Worm (Caenorhabditis elegans): ENCODE measurements around the gene irld-8.

irld-8 gene

DNA sequence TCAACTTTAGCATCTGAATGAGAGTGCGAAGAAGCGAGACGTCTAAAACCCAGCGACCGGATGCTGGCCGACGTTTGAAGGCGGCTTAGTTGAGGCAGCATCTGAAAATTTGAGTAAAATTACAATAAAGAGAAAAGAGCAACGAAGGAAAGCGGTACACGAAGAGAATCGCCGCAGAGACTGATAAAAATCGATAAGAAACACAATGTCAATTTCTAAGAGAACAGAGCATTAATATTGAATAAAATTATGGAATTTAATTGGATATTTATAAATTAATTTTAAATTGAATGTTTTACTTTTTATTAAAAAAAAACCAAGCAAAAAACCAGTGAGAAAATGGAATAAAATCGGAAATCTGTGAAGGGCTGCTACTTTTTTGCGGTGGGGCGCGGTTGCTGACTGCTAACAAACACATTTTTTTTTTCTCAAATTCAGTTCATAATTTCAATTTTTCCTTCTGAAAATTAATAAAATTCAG lies 14.6 kb downstream of the irld-8 start, which contains the start of the genes ndub-11 and moc-3:
TSS of gene ndub-11 (minus strand) at position 101 of the 481 bp plus-strand sequence.
TSS of gene moc-3 (plus strand) at position 431 of the 481 bp plus-strand sequence.
- TF ChIP-seq snpc-1.3 (tag; optimal IDR thresholded peaks at IDR 0.05; ENCODE audit: insufficient read depth) (no peak), mcd-1 (GFP tag; IDR thresholded peaks at IDR 0.05) (0 out of 2 replicates have a peak, but pooled peaks have one; percentile 8)

DNA sequence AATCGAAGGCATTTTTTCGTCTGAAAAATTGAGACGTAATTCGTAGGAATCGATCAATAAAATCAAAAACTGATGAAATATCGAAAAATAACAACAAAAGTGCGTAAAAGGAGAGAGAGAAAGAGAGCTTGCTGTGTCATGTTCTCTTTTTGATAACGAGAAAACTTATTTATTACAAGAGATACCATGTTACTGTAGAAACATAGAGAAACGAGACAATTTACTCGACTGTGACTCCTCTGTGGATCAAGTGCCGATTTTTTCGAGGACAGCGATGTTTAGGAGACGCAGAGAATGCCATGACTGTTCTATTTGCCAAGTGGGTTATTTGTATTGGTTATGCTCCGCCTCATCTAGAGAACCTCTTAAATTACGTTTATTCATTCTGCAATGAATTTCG lies 18.0 kb downstream of the irld-8 start, which contains the start of gene sph-1:
TSS of gene sph-1 (minus strand) at position 23 of the 400 bp plus-strand sequence.
- TF ChIP-seq Y53F4B.3 (GFP tag; IDR thresholded peaks at IDR 0.05) (no peak), dox-1 (GFP tag; IDR thresholded peaks at IDR 0.05) (0 out of 2 replicates have a peak, but pooled peaks have one; percentile 26), egl-44 (GFP tag; IDR thresholded peaks at IDR 0.05) (no peak), lin-40 (tag; optimal IDR thresholded peaks at IDR 0.05) (peak; percentile 30), hmg-20 (GFP tag; IDR thresholded peaks at IDR 0.05) (no peak), snpc-1.3 (tag; optimal IDR thresholded peaks at IDR 0.05; ENCODE audit: insufficient read depth) (peak; percentile 4), ccch-3 (GFP tag; optimal IDR thresholded peaks at IDR 0.05) (no peak), rec-8 (tag; optimal IDR thresholded peaks at IDR 0.05) (no peak), rcor-1 (GFP tag; IDR thresholded peaks at IDR 0.05) (no peak), ztf-28 (GFP tag; IDR thresholded peaks at IDR 0.05) (no peak), sptf-2 (GFP tag; optimal IDR thresholded peaks at IDR 0.05) (no peak), hmg-1.2 (GFP tag; IDR thresholded peaks at IDR 0.05) (peak; percentile 47; the same call in 1 of the 2 replicates), lin-54 (GFP tag; optimal IDR thresholded peaks at IDR 0.05) (peak; percentile 0), repo-1 (tag; optimal IDR thresholded peaks at IDR 0.05) (peak; percentile 51), egl-18 (GFP tag; IDR thresholded peaks at IDR 0.05) (no peak), atf-7 (tag; optimal IDR thresholded peaks at IDR 0.05) (no peak), Y79H2A.3 (GFP tag; conservative IDR thresholded peaks at IDR 0.05) (no peak), madf-6 (GFP tag; IDR thresholded peaks at IDR 0.05) (no peak), die-1 (tag; optimal IDR thresholded peaks at IDR 0.05) (no peak), nhr-80 (tag; optimal IDR thresholded peaks at IDR 0.05) (peak; percentile 69), madf-10 (tag; optimal IDR thresholded peaks at IDR 0.05) (peak; percentile 42), K12H6.12 (tag; optimal IDR thresholded peaks at IDR 0.05) (no peak), madf-8 (GFP tag; conservative IDR thresholded peaks at IDR 0.05) (no peak), F52B5.7 (tag; optimal IDR thresholded peaks at IDR 0.05) (no peak), zim-3 (tag; optimal IDR thresholded peaks at IDR 0.05) (no peak), ceh-58 (GFP tag; IDR thresholded peaks at IDR 0.05) (no peak), T26A5.8 (tag; optimal IDR thresholded peaks at IDR 0.05) (no peak), B0336.3 (GFP tag; IDR thresholded peaks at IDR 0.05) (peak; percentile 61; the same call in 1 of the 2 replicates), attf-5 (GFP tag; optimal IDR thresholded peaks at IDR 0.05) (peak; percentile 48), madf-3 (GFP tag; IDR thresholded peaks at IDR 0.05) (no peak), ceh-27 (GFP tag; optimal IDR thresholded peaks at IDR 0.05) (peak; percentile 3), ceh-100 (GFP tag; IDR thresholded peaks at IDR 0.05) (no peak), ceh-91 (GFP tag; IDR thresholded peaks at IDR 0.05) (no peak), mxl-1 (tag; optimal IDR thresholded peaks at IDR 0.05) (no peak), cebp-1 (GFP tag; IDR thresholded peaks at IDR 0.05) (no peak), cebp-1 (tag; optimal IDR thresholded peaks at IDR 0.05) (peak; percentile 57), tbp1 (GFP tag; optimal IDR thresholded peaks at IDR 0.05) (peak; percentile 0), F10E7.11 (tag; optimal IDR thresholded peaks at IDR 0.05) (no peak), gei-17 (GFP tag; optimal IDR thresholded peaks at IDR 0.05) (no peak), Y67H2A.10 (GFP tag; conservative IDR thresholded peaks at IDR 0.05) (no peak), ztf-25 (GFP tag; IDR thresholded peaks at IDR 0.05) (no peak), F23B12.7 (tag; optimal IDR thresholded peaks at IDR 0.05; ENCODE audit: insufficient read depth) (no peak), F37B4.10 (GFP tag; IDR thresholded peaks at IDR 0.05) (no peak), nfyb-1 (GFP tag; IDR thresholded peaks at IDR 0.05) (0 out of 2 replicates have a peak, but pooled peaks have one; percentile 13), snpc-3.4 (tag; optimal IDR thresholded peaks at IDR 0.05) (no peak)
